Fruit fly (Drosophila melanogaster): ENCODE results near the gene CG34447.

The CG34447 gene

dm6 chr2L:2380805-2381204 is 39.0 kb downstream of the CG34447 start, which contains the start of gene Eogt (continued):
- TF ChIP-seq Side (GFP tag; optimal IDR thresholded peaks at IDR 0.05) = peak; percentile 58
- TF ChIP-seq CG6765 (GFP tag; optimal IDR thresholded peaks at IDR 0.05) = peak; percentile 43
- peak; percentile 70 for TF ChIP-seq CG6654 (GFP tag; optimal IDR thresholded peaks at IDR 0.05)
- TF ChIP-seq Nf-YA (GFP tag; IDR thresholded peaks at IDR 0.05) = peak; percentile 94
- TF ChIP-seq CG6854 (GFP tag; optimal IDR thresholded peaks at IDR 0.05) = peak; percentile 51
- peak; percentile 94 for TF ChIP-seq Hr3 (GFP tag; optimal IDR thresholded peaks at IDR 0.05)
- TF ChIP-seq sna (GFP tag; IDR thresholded peaks at IDR 0.05; ENCODE audit: partially characterized antibody) = no peak
- TF ChIP-seq CG11723 (GFP tag; optimal IDR thresholded peaks at IDR 0.05) = peak; percentile 75
- peak; percentile 96 for TF ChIP-seq CG12391 (tag; optimal IDR thresholded peaks at IDR 0.05)
- peak; percentile 73 for TF ChIP-seq vfl (GFP tag; optimal IDR thresholded peaks at IDR 0.05)
- peak; percentile 98 for TF ChIP-seq vvl (GFP tag; IDR thresholded peaks at IDR 0.05)
- peak; percentile 97 for TF ChIP-seq CG14014 (GFP tag; IDR thresholded peaks at IDR 0.05)
- peak; percentile 99 for TF ChIP-seq CG17328 (GFP tag; IDR thresholded peaks at IDR 0.05)
- peak; percentile 98 for TF ChIP-seq dysf (GFP tag; IDR thresholded peaks at IDR 0.05)
- TF ChIP-seq ash1 (GFP tag; optimal IDR thresholded peaks at IDR 0.05) = no peak
- TF ChIP-seq bigmax (GFP tag; optimal IDR thresholded peaks at IDR 0.05) = no peak
- TF ChIP-seq croc (GFP tag; conservative IDR thresholded peaks at IDR 0.05) = peak; percentile 97
- TF ChIP-seq seq (GFP tag; IDR thresholded peaks at IDR 0.05) = peak; percentile 94
- peak; percentile 98 for TF ChIP-seq ken (GFP tag; IDR thresholded peaks at IDR 0.05)
- peak; percentile 75 for TF ChIP-seq pum (GFP tag; optimal IDR thresholded peaks at IDR 0.05)
- TF ChIP-seq luna (GFP tag; optimal IDR thresholded peaks at IDR 0.05) = no peak
- peak; percentile 25 for TF ChIP-seq en (GFP tag; optimal IDR thresholded peaks at IDR 0.05)
- peak; percentile 84 for TF ChIP-seq CG9437 (GFP tag; optimal IDR thresholded peaks at IDR 0.05)
- peak; percentile 76 for TF ChIP-seq YL-1 (GFP tag; optimal IDR thresholded peaks at IDR 0.05)
- TF ChIP-seq CG2202 (tag; optimal IDR thresholded peaks at IDR 0.05) = peak; percentile 92
- TF ChIP-seq otp (GFP tag; IDR thresholded peaks at IDR 0.05) = peak; percentile 96
- TF ChIP-seq CG17829 (tag; optimal IDR thresholded peaks at IDR 0.05) = peak; percentile 93
- TF ChIP-seq kay (GFP tag; optimal IDR thresholded peaks at IDR 0.05) = peak; percentile 84
- peak; percentile 80 for TF ChIP-seq HHEX (GFP tag; optimal IDR thresholded peaks at IDR 0.05)
- TF ChIP-seq corto (GFP tag; optimal IDR thresholded peaks at IDR 0.05) = peak; percentile 33
- TF ChIP-seq ranshi (GFP tag; IDR thresholded peaks at IDR 0.05) = peak; percentile 97
- peak; percentile 87 for TF ChIP-seq cato (GFP tag; optimal IDR thresholded peaks at IDR 0.05; ENCODE audit: borderline replicate concordance)
- no peak for TF ChIP-seq NK7.1 (GFP tag; optimal IDR thresholded peaks at IDR 0.05)
- peak; percentile 55 for TF ChIP-seq CG7786 (GFP tag; optimal IDR thresholded peaks at IDR 0.05)
- TF ChIP-seq zfh1 (GFP tag; IDR thresholded peaks at IDR 0.05) = peak; percentile 98
- peak; percentile 64 for TF ChIP-seq Hand (GFP tag; optimal IDR thresholded peaks at IDR 0.05)
- TF ChIP-seq dmrt99B (tag; optimal IDR thresholded peaks at IDR 0.05) = peak; percentile 90
- peak; percentile 44 for TF ChIP-seq CG10543 (GFP tag; optimal IDR thresholded peaks at IDR 0.05)
- TF ChIP-seq fru (optimal IDR thresholded peaks at IDR 0.05) = no peak
- peak; percentile 54; the same call in 1 of the 2 replicates for TF ChIP-seq crol (GFP tag; IDR thresholded peaks at IDR 0.05)
- peak; percentile 76 to 91 for TF ChIP-seq dpn (GFP tag; optimal IDR thresholded peaks at IDR 0.05)
- no peak for TF ChIP-seq h (optimal IDR thresholded peaks at IDR 0.05)
- TF ChIP-seq Asciz (GFP tag; optimal IDR thresholded peaks at IDR 0.05) = peak; percentile 69
- TF ChIP-seq CTCF (GFP tag; optimal IDR thresholded peaks at IDR 0.05) = peak; percentile 51
- TF ChIP-seq stwl (tag; optimal IDR thresholded peaks at IDR 0.05) = peak; percentile 72
- peak; percentile 91 for TF ChIP-seq ssp (GFP tag; IDR thresholded peaks at IDR 0.05)
- peak in 1 of 2 experiments; percentile 64 for TF ChIP-seq crp (GFP tag; optimal IDR thresholded peaks at IDR 0.05)
- TF ChIP-seq CG3838 (GFP tag; optimal IDR thresholded peaks at IDR 0.05) = peak; percentile 74
- peak; percentile 95 for TF ChIP-seq CG16815 (GFP tag; optimal IDR thresholded peaks at IDR 0.05)
- TF ChIP-seq gcm2 (GFP tag; optimal IDR thresholded peaks at IDR 0.05) = peak; percentile 79
- TF ChIP-seq bowl (GFP tag; IDR thresholded peaks at IDR 0.05) = peak; percentile 88
- TF ChIP-seq Usf (GFP tag; optimal IDR thresholded peaks at IDR 0.05) = peak; percentile 94
- peak; percentile 64 for TF ChIP-seq pita (GFP tag; optimal IDR thresholded peaks at IDR 0.05)

Measured in whole organism, embryonic.